Fruit fly (Drosophila melanogaster) whole organism, embryonic: ENCODE results near the gene CG4953.
A peak's percentile ranks its signal among the peaks of the same experiment; 100 is the strongest.

ENCODE experiments used
- Ada2b ChIP-seq: fragments of 200-800 bp; sonication (Bioruptor generic); IDR thresholded peaks from 2 replicates; pipeline ENCODE4 v1.3.6; 2022; ENCODE audit warnings: missing biosample characterization, missing genetic modification characterization
- Antp ChIP-seq: fragments of 200-800 bp; sonication (Bioruptor generic); optimal IDR thresholded peaks from 3 replicates; lab custom pipeline; 2016; ENCODE audit warnings: missing biosample characterization, missing genetic modification characterization
- CG1024 ChIP-seq: fragments of 200-800 bp; sonication (Bioruptor generic); IDR thresholded peaks from 2 replicates; pipeline ENCODE4 v1.3.6; 2022; ENCODE audit warnings: missing biosample characterization, missing genetic modification characterization
- CG10366 ChIP-seq: fragments of 200-800 bp; sonication (Bioruptor generic); IDR thresholded peaks from 2 replicates; pipeline ENCODE4 v1.3.6; 2022; ENCODE audit warnings: missing biosample characterization, missing genetic modification characterization
- CG11456 ChIP-seq: fragments of 200-800 bp; sonication (Bioruptor generic); IDR thresholded peaks from 3 replicates; pipeline ENCODE4 v1.3.6; 2022; ENCODE audit warnings: missing biosample characterization, missing genetic modification characterization
- CG11696 ChIP-seq: fragments of 200-800 bp; sonication (Bioruptor generic); IDR thresholded peaks from 2 replicates; pipeline ENCODE4 v1.3.6; 2022; ENCODE audit warnings: missing biosample characterization, missing genetic modification characterization
- CG12104 ChIP-seq: fragments of 200-800 bp; sonication (Bioruptor generic); optimal IDR thresholded peaks from 3 replicates; lab custom pipeline; 2016; ENCODE audit warnings: missing biosample characterization, missing genetic modification characterization
- CG1233 ChIP-seq: fragments of 200-800 bp; sonication (Bioruptor generic); optimal IDR thresholded peaks from 4 replicates; lab custom pipeline; 2018; ENCODE audit warnings: missing biosample characterization, mild to moderate bottlenecking, missing genetic modification characterization
- CG12391 ChIP-seq: fragments of 200-800 bp; sonication (Bioruptor generic); optimal IDR thresholded peaks from 3 replicates; lab custom pipeline; 2018; ENCODE audit warnings: missing biosample characterization, mild to moderate bottlenecking, missing genetic modification characterization, moderate library complexity
- CG15601 ChIP-seq: fragments of 200-800 bp; sonication (Bioruptor generic); optimal IDR thresholded peaks from 3 replicates; lab custom pipeline; 2019; ENCODE audit warnings: missing biosample characterization, mild to moderate bottlenecking, missing genetic modification characterization, moderate library complexity
- CG18262 ChIP-seq: fragments of 200-800 bp; optimal IDR thresholded peaks from 3 replicates; lab custom pipeline; 2019; ENCODE audit warnings: missing biosample characterization, mild to moderate bottlenecking, missing genetic modification characterization, moderate library complexity
- CG2116 ChIP-seq: fragments of 200-800 bp; sonication (Bioruptor generic); optimal IDR thresholded peaks from 3 replicates; lab custom pipeline; 2018; ENCODE audit warnings: missing biosample characterization, mild to moderate bottlenecking, missing genetic modification characterization
- CG2678 ChIP-seq: fragments of 200-800 bp; sonication (Bioruptor generic); optimal IDR thresholded peaks from 3 replicates; lab custom pipeline; 2019; ENCODE audit warnings: missing biosample characterization, mild to moderate bottlenecking, missing genetic modification characterization, moderate library complexity
- CG3065 ChIP-seq: fragments of 200-800 bp; sonication (Bioruptor generic); optimal IDR thresholded peaks from 2 replicates; lab custom pipeline; 2016; ENCODE audit warnings: missing biosample characterization, missing genetic modification characterization
- CG31388 ChIP-seq: fragments of 200-800 bp; sonication (Bioruptor generic); optimal IDR thresholded peaks from 2 replicates; lab custom pipeline; 2016; ENCODE audit warnings: missing biosample characterization, missing genetic modification characterization
- CG3407 ChIP-seq: fragments of 200-800 bp; sonication (Bioruptor generic); optimal IDR thresholded peaks from 2 replicates; lab custom pipeline; 2018; ENCODE audit warnings: missing biosample characterization, mild to moderate bottlenecking, missing genetic modification characterization
- CG4360 ChIP-seq: fragments of 200-800 bp; sonication (Bioruptor generic); IDR thresholded peaks from 2 replicates; pipeline ENCODE4 v1.3.6; 2022; ENCODE audit warnings: missing biosample characterization, missing genetic modification characterization
- CG4820 ChIP-seq: fragments of 200-800 bp; sonication (Bioruptor generic); optimal IDR thresholded peaks from 3 replicates; lab custom pipeline; 2016; ENCODE audit warnings: missing biosample characterization, missing genetic modification characterization
- CG7372 ChIP-seq: fragments of 200-800 bp; sonication (Bioruptor generic); IDR thresholded peaks from 2 replicates; pipeline ENCODE4 v1.3.6; 2022; ENCODE audit warnings: missing biosample characterization, missing genetic modification characterization
- CG7745 ChIP-seq: fragments of 200-800 bp; sonication (Bioruptor generic); optimal IDR thresholded peaks from 2 replicates; lab custom pipeline; 2018; ENCODE audit warnings: missing biosample characterization, mild to moderate bottlenecking, missing genetic modification characterization, moderate library complexity
- CG8359 ChIP-seq: fragments of 200-800 bp; sonication (Bioruptor generic); optimal IDR thresholded peaks from 2 replicates; lab custom pipeline; 2017; ENCODE audit warnings: missing biosample characterization, mild to moderate bottlenecking, missing genetic modification characterization, borderline replicate concordance
- CG9797 ChIP-seq: fragments of 200-800 bp; sonication (Bioruptor generic); optimal IDR thresholded peaks from 3 replicates; lab custom pipeline; 2018; ENCODE audit warnings: missing biosample characterization, mild to moderate bottlenecking, missing genetic modification characterization
- Dref ChIP-seq: fragments of 200-800 bp; sonication (Bioruptor generic); IDR thresholded peaks from 2 replicates; pipeline ENCODE4 v1.3.6; 2022; ENCODE audit warnings: missing biosample characterization, missing genetic modification characterization
- ERR ChIP-seq: fragments of 200-800 bp; sonication (Bioruptor generic); optimal IDR thresholded peaks from 2 replicates; lab custom pipeline; 2016; ENCODE audit warnings: missing biosample characterization, missing genetic modification characterization
- H15 ChIP-seq: fragments of 200-800 bp; sonication (Bioruptor generic); IDR thresholded peaks from 3 replicates; pipeline ENCODE4 v1.3.6; 2022; ENCODE audit warnings: missing biosample characterization, missing genetic modification characterization
- Hsf ChIP-seq: fragments of 200-800 bp; sonication (Bioruptor generic); optimal IDR thresholded peaks from 3 replicates; lab custom pipeline; 2016; ENCODE audit warnings: missing biosample characterization, missing genetic modification characterization
- NK7.1 ChIP-seq: fragments of 200-800 bp; sonication (Bioruptor generic); optimal IDR thresholded peaks from 3 replicates; lab custom pipeline; 2016; ENCODE audit warnings: missing biosample characterization, missing genetic modification characterization
- Ravus ChIP-seq: fragments of 200-800 bp; sonication (Bioruptor generic); IDR thresholded peaks from 2 replicates; pipeline ENCODE4 v1.3.6; 2022; ENCODE audit warnings: missing biosample characterization, missing genetic modification characterization
- Taf1 ChIP-seq: fragments of 200-800 bp; sonication (Bioruptor generic); IDR thresholded peaks from 2 replicates; pipeline ENCODE4 v1.3.6; 2022; ENCODE audit warnings: missing biosample characterization, missing genetic modification characterization
- al ChIP-seq: fragments of 200-800 bp; sonication (Bioruptor generic); IDR thresholded peaks from 2 replicates; pipeline ENCODE4 v1.3.6; 2022; ENCODE audit warnings: missing biosample characterization, missing genetic modification characterization
- ato ChIP-seq: fragments of 200-800 bp; sonication (Bioruptor generic); IDR thresholded peaks from 2 replicates; pipeline ENCODE4 v1.3.6; 2022; ENCODE audit warnings: missing biosample characterization, missing genetic modification characterization; ENCODE audit not compliant: partially characterized antibody
- btn ChIP-seq: fragments of 200-800 bp; sonication (Bioruptor generic); optimal IDR thresholded peaks from 2 replicates; lab custom pipeline; 2016; ENCODE audit warnings: missing biosample characterization, missing genetic modification characterization
- chif ChIP-seq, 2 experiments: fragments of 200-800 bp; sonication (Bioruptor generic); optimal IDR thresholded peaks; 3 replicates each; lab custom pipeline; 2016; ENCODE audit warnings: missing biosample characterization in 2 of 2, missing genetic modification characterization in 2 of 2
- corto ChIP-seq: fragments of 200-800 bp; sonication (Bioruptor generic); optimal IDR thresholded peaks from 2 replicates; lab custom pipeline; 2016; ENCODE audit warnings: missing biosample characterization, mild to moderate bottlenecking, missing genetic modification characterization, moderate library complexity
- cwo ChIP-seq: fragments of 200-800 bp; sonication (Bioruptor generic); optimal IDR thresholded peaks from 3 replicates; lab custom pipeline; 2017; ENCODE audit warnings: missing biosample characterization, missing genetic modification characterization, mild to moderate bottlenecking, moderate library complexity, missing genetic modification reagents
- dmrt11E ChIP-seq: fragments of 200-800 bp; sonication (Bioruptor generic); optimal IDR thresholded peaks from 3 replicates; lab custom pipeline; 2018; ENCODE audit warnings: missing biosample characterization, mild to moderate bottlenecking, missing genetic modification characterization, moderate library complexity
- fru ChIP-seq: fragments of >200 bp; optimal IDR thresholded peaks from 2 replicates; lab custom pipeline; 2017
- gcm2 ChIP-seq: fragments of 200-800 bp; sonication (Bioruptor generic); optimal IDR thresholded peaks from 2 replicates; lab custom pipeline; 2016; ENCODE audit warnings: missing biosample characterization, missing genetic modification characterization
- gsb ChIP-seq: fragments of 200-800 bp; sonication (Bioruptor generic); IDR thresholded peaks from 2 replicates; pipeline ENCODE4 v1.3.6; 2022; ENCODE audit warnings: missing biosample characterization, missing genetic modification characterization
- hb ChIP-seq: fragments of 200-800 bp; sonication (Bioruptor generic); IDR thresholded peaks from 3 replicates; pipeline ENCODE4 v1.3.6; 2022; ENCODE audit warnings: missing biosample characterization, missing genetic modification characterization; ENCODE audit not compliant: partially characterized antibody
- hbn ChIP-seq: fragments of 200-800 bp; sonication (Bioruptor generic); IDR thresholded peaks from 2 replicates; pipeline ENCODE4 v1.3.6; 2022; ENCODE audit warnings: missing biosample characterization, missing genetic modification characterization; ENCODE audit not compliant: partially characterized antibody
- hth ChIP-seq: fragments of >200 bp; optimal IDR thresholded peaks from 2 replicates; lab custom pipeline; 2017; ENCODE audit warnings: inconsistent platforms
- klu ChIP-seq: fragments of 200-800 bp; sonication (Bioruptor generic); IDR thresholded peaks from 2 replicates; pipeline ENCODE4 v1.3.6; 2022; ENCODE audit warnings: missing biosample characterization, missing genetic modification characterization
- lilli ChIP-seq: fragments of 200-800 bp; sonication (Bioruptor generic); optimal IDR thresholded peaks from 3 replicates; lab custom pipeline; 2016; ENCODE audit warnings: missing biosample characterization, missing genetic modification characterization
- odd ChIP-seq: fragments of 200-800 bp; sonication (Bioruptor generic); optimal IDR thresholded peaks from 2 replicates; lab custom pipeline; 2017; ENCODE audit warnings: missing biosample characterization, mild to moderate bottlenecking, missing genetic modification characterization
- p53 ChIP-seq: fragments of 200-800 bp; sonication (Bioruptor generic); optimal IDR thresholded peaks from 2 replicates; lab custom pipeline; 2016; ENCODE audit warnings: missing biosample characterization, missing genetic modification characterization
- repo ChIP-seq: fragments of 200-800 bp; sonication (Bioruptor generic); optimal IDR thresholded peaks from 2 replicates; lab custom pipeline; 2016; ENCODE audit warnings: missing biosample characterization, missing genetic modification characterization
- salm ChIP-seq: fragments of 200-800 bp; sonication (Bioruptor generic); optimal IDR thresholded peaks from 2 replicates; lab custom pipeline; 2018; ENCODE audit warnings: missing biosample characterization, mild to moderate bottlenecking, missing genetic modification characterization
- schlank ChIP-seq: fragments of 200-800 bp; sonication (Bioruptor generic); optimal IDR thresholded peaks from 2 replicates; lab custom pipeline; 2018; ENCODE audit warnings: missing biosample characterization, mild to moderate bottlenecking, missing genetic modification characterization
- slou ChIP-seq: fragments of 200-800 bp; sonication (Bioruptor generic); optimal IDR thresholded peaks from 3 replicates; lab custom pipeline; 2016; ENCODE audit warnings: missing biosample characterization, missing genetic modification characterization
- sqz ChIP-seq: fragments of 200-800 bp; sonication (Bioruptor generic); optimal IDR thresholded peaks from 3 replicates; lab custom pipeline; 2018; ENCODE audit warnings: missing biosample characterization, mild to moderate bottlenecking, missing genetic modification characterization
- twi ChIP-seq: fragments of 200-800 bp; optimal IDR thresholded peaks from 2 replicates; lab custom pipeline; 2019; ENCODE audit warnings: missing biosample characterization, mild to moderate bottlenecking, missing genetic modification characterization, moderate library complexity
- vvl ChIP-seq: fragments of 200-800 bp; sonication (Bioruptor generic); IDR thresholded peaks from 2 replicates; pipeline ENCODE4 v1.3.6; 2022; ENCODE audit warnings: missing biosample characterization, missing genetic modification characterization

CG4953 gene

DNA sequence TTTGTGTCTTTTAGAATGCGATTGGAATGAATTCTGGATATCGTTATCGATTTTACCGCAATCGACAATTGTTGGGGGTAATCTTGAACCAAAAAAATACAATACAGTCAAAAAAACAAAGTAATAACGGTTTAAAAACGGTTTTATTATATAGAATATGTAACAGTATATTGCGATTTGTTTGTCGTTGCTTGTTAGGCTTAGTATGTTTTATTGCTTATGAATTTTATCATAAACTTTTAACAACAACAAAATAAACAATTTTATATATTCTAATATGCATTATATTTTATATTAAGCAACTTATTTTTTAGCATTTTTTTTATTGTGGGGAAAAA is 33.3 kb downstream of the CG4953 start, which contains the start of gene CYLD (continued):
- TF ChIP-seq CG2678 (tag; lab: Kevin White, UChicago) (peak; percentile 83), CG4820 (GFP tag; lab: Kevin White, UChicago) (peak; percentile 60), hth (lab: Kevin White, UChicago) (no peak), fru (lab: Kevin White, UChicago) (no peak), btn (GFP tag; lab: Kevin White, UChicago) (no peak), gsb (GFP tag; lab: Robert Waterston, UW) (no peak), klu (no peak), hbn (GFP tag; lab: Robert Waterston, UW) (no peak), CG12104 (GFP tag; lab: Kevin White, UChicago) (peak; percentile 15), lilli (GFP tag; lab: Kevin White, UChicago) (peak; percentile 53), p53 (GFP tag; lab: Kevin White, UChicago) (no peak), CG11696 (GFP tag; lab: Robert Waterston, UW) (peak; percentile 40; the same call in 1 of the 2 replicates), CG11456 (GFP tag; lab: Robert Waterston, UW) (no peak), CG4360 (GFP tag; lab: Robert Waterston, UW) (no peak), H15 (GFP tag; lab: Robert Waterston, UW) (no peak), vvl (peak; percentile 87), Dref (peak; percentile 65), CG7372 (GFP tag; lab: Robert Waterston, UW) (no peak), CG1233 (peak; percentile 62), Ada2b (GFP tag; lab: Robert Waterston, UW) (peak; percentile 40; the same call in 1 of the 2 replicates), Taf1 (GFP tag; lab: Robert Waterston, UW) (no peak), schlank (tag; lab: Kevin White, UChicago) (no peak), CG3065 (GFP tag; lab: Kevin White, UChicago) (peak; percentile 47), cwo (GFP tag; lab: Kevin White, UChicago) (peak; percentile 70), al (GFP tag; lab: Robert Waterston, UW) (no peak; the same call in 1 of the 2 replicates), Antp (GFP tag; lab: Kevin White, UChicago) (no peak), hb (GFP tag; lab: Robert Waterston, UW) (no peak), repo (GFP tag; lab: Kevin White, UChicago) (no peak), CG8359 (GFP tag; lab: Kevin White, UChicago) (no peak), CG18262 (peak; percentile 83), CG15601 (tag; lab: Kevin White, UChicago) (peak; percentile 70), odd (GFP tag; lab: Kevin White, UChicago) (peak; percentile 70), dmrt11E (tag; lab: Kevin White, UChicago) (peak; percentile 76), gcm2 (GFP tag; lab: Kevin White, UChicago) (no peak), ato (GFP tag; lab: Robert Waterston, UW) (no peak), Hsf (GFP tag; lab: Kevin White, UChicago) (peak; percentile 58), ERR (GFP tag; lab: Kevin White, UChicago) (no peak), CG10366 (GFP tag; lab: Robert Waterston, UW) (peak; percentile 41; the same call in 1 of the 2 replicates), slou (GFP tag; lab: Kevin White, UChicago) (peak; percentile 73), CG2116 (peak; percentile 67), chif (GFP tag; optimal IDR thresholded peaks at IDR 0.05; lab: Kevin White, UChicago) (peak in 1 of 2 experiments; percentile 8), CG3407 (peak; percentile 20), NK7.1 (GFP tag; lab: Kevin White, UChicago) (no peak), CG31388 (GFP tag; lab: Kevin White, UChicago) (peak; percentile 19), CG7745 (tag; lab: Kevin White, UChicago) (no peak), salm (peak; percentile 63), CG9797 (GFP tag; lab: Kevin White, UChicago) (no peak), CG12391 (tag; lab: Kevin White, UChicago) (peak; percentile 87), Ravus (no peak; the same call in 1 of the 2 replicates), CG1024 (GFP tag; lab: Robert Waterston, UW) (peak; percentile 44; the same call in 1 of the 2 replicates), twi (tag; lab: Kevin White, UChicago) (peak; percentile 9), sqz (GFP tag; lab: Kevin White, UChicago) (peak; percentile 50), corto (GFP tag; lab: Kevin White, UChicago) (no peak)
